Comparison of ENCODE assay signal across 3 worm cellular contexts in the genomic region with DNA sequence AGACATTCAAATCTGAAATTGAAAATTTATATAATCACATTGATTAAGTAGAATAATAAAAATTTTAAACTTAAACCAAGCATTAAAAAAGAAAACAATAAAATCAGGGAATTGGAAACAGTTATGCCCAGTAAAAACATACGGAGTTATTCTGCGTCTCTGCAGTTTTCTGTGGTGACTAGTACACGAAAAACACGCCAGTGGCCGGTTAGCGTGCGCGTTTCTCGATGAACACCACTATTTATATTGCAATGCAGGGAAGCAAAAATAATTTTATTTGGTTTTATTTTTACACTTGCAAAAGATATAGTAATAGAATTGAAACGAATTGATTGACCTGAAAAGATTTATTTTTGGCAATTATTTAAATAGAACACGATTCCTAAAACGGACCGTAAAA.
TF ChIP-seq lines count a peak whose summit lies in the region.

Gene sec-3, minus strand, starts transcription at position 21 of the 400 bp plus-strand sequence.

TF ChIP-seq in whole organism, L1 larva, 84 proteins besides CTCF, POLR2A, EP300 and RAD21 (continued from another document and continues in another):
- TF ChIP-seq aly-2 (tag; optimal IDR thresholded peaks at IDR 0.05; lab: Kevin White, UChicago) (peak; percentile 75), mdl-1 (tag; optimal IDR thresholded peaks at IDR 0.05; lab: Kevin White, UChicago) (peak in 1 of 2 experiments; percentile 76), lin-15B (tag; optimal IDR thresholded peaks at IDR 0.05; lab: Kevin White, UChicago) (no peak), lin-35 (GFP tag; optimal IDR thresholded peaks at IDR 0.05; lab: Kevin White, UChicago) (peak; percentile 74 to 89), C04F5.9 (tag; optimal IDR thresholded peaks at IDR 0.05; lab: Kevin White, UChicago) (peak; percentile 49), fos-1 (tag; optimal IDR thresholded peaks at IDR 0.05; lab: Kevin White, UChicago) (peak; percentile 79), nhr-85 (tag; lab: Kevin White, UChicago) (peak; percentile 88), nhr-20 (tag; optimal IDR thresholded peaks at IDR 0.05; lab: Kevin White, UChicago) (peak; percentile 91), mef-2 (tag; optimal IDR thresholded peaks at IDR 0.05; lab: Kevin White, UChicago) (no peak), F16B12.6 (tag; optimal IDR thresholded peaks at IDR 0.05; lab: Kevin White, UChicago) (peak; percentile 60), nhr-19 (GFP tag; conservative IDR thresholded peaks at IDR 0.05; lab: Robert Waterston, UW) (peak; percentile 86), fkh-10 (GFP tag; optimal IDR thresholded peaks at IDR 0.05; lab: Kevin White, UChicago) (peak; percentile 43), dpl-1 (GFP tag; optimal IDR thresholded peaks at IDR 0.05; lab: Kevin White, UChicago) (peak; percentile 67 to 82 (median 80)), zag-1 (tag; optimal IDR thresholded peaks at IDR 0.05; lab: Kevin White, UChicago) (no peak), nhr-90 (tag; optimal IDR thresholded peaks at IDR 0.05; lab: Kevin White, UChicago; ENCODE audit: poor library complexity) (peak; percentile 94), lin-13 (GFP tag; optimal IDR thresholded peaks at IDR 0.05; lab: Kevin White, UChicago) (peak; percentile 80), jun-1 (tag; optimal IDR thresholded peaks at IDR 0.05; lab: Kevin White, UChicago) (peak; percentile 41), elt-2 (tag; optimal IDR thresholded peaks at IDR 0.05; lab: Kevin White, UChicago) (peak; percentile 85), lin-14 (GFP tag; optimal IDR thresholded peaks at IDR 0.05; lab: Kevin White, UChicago) (peak; percentile 96), unc-30 (tag; optimal IDR thresholded peaks at IDR 0.05; lab: Kevin White, UChicago) (no peak), ztf-11 (tag; optimal IDR thresholded peaks at IDR 0.05; lab: Kevin White, UChicago) (peak in 1 of 2 experiments; percentile 51), pag-3 (tag; optimal IDR thresholded peaks at IDR 0.05; lab: Kevin White, UChicago; ENCODE audit: borderline replicate concordance, insufficient read depth) (no peak), egl-13 (tag; optimal IDR thresholded peaks at IDR 0.05; lab: Kevin White, UChicago) (peak; percentile 74), nhr-76 (tag; optimal IDR thresholded peaks at IDR 0.05; lab: Kevin White, UChicago) (peak; percentile 16), efl-3 (GFP tag; optimal IDR thresholded peaks at IDR 0.05; lab: Kevin White, UChicago) (no peak), unc-86 (tag; optimal IDR thresholded peaks at IDR 0.05; lab: Kevin White, UChicago) (peak; percentile 81), pax-3 (tag; optimal IDR thresholded peaks at IDR 0.05; lab: Kevin White, UChicago) (peak; percentile 62), ets-5 (GFP tag; IDR thresholded peaks at IDR 0.05; lab: Robert Waterston, UW) (no peak), C16A3.4 (tag; optimal IDR thresholded peaks at IDR 0.05; lab: Kevin White, UChicago) (peak; percentile 91), snpc-4 (tag; optimal IDR thresholded peaks at IDR 0.05; lab: Kevin White, UChicago) (peak; percentile 83), nhr-84 (tag; optimal IDR thresholded peaks at IDR 0.05; lab: Kevin White, UChicago) (no peak), sox-4 (tag; optimal IDR thresholded peaks at IDR 0.05; lab: Kevin White, UChicago) (peak; percentile 15), mep-1 (tag; optimal IDR thresholded peaks at IDR 0.05; lab: Kevin White, UChicago) (peak; percentile 96), blmp-1 (tag; optimal IDR thresholded peaks at IDR 0.05; lab: Kevin White, UChicago) (peak; percentile 77), ces-1 (GFP tag; optimal IDR thresholded peaks at IDR 0.05; lab: Kevin White, UChicago) (no peak), hlh-17 (GFP tag; optimal IDR thresholded peaks at IDR 0.05; lab: Kevin White, UChicago; ENCODE audit: borderline replicate concordance) (no peak), lir-3 (tag; optimal IDR thresholded peaks at IDR 0.05; lab: Kevin White, UChicago; ENCODE audit: poor library complexity) (peak; percentile 62), fkh-8 (tag; optimal IDR thresholded peaks at IDR 0.05; lab: Kevin White, UChicago) (peak; percentile 67), vab-15 (tag; optimal IDR thresholded peaks at IDR 0.05; lab: Kevin White, UChicago) (no peak), unc-62 (GFP tag; optimal IDR thresholded peaks at IDR 0.05; lab: Kevin White, UChicago) (no peak), dsc-1 (tag; optimal IDR thresholded peaks at IDR 0.05; lab: Kevin White, UChicago) (peak; percentile 92)

TF ChIP-seq in whole organism, L3 larva, 47 proteins besides CTCF, POLR2A, EP300 and RAD21 (continued from another document):
- TF ChIP-seq sea-2 (GFP tag; optimal IDR thresholded peaks at IDR 0.05; lab: Kevin White, UChicago) (no peak), lsy-12 (tag; optimal IDR thresholded peaks at IDR 0.05; lab: Kevin White, UChicago) (peak; percentile 71), lin-15B (tag; optimal IDR thresholded peaks at IDR 0.05; lab: Kevin White, UChicago) (peak; percentile 61), nhr-77 (tag; optimal IDR thresholded peaks at IDR 0.05; lab: Kevin White, UChicago) (peak; percentile 58), nhr-11 (tag; optimal IDR thresholded peaks at IDR 0.05; lab: Kevin White, UChicago) (no peak), pha-4 (tag; optimal IDR thresholded peaks at IDR 0.05; lab: Kevin White, UChicago) (peak; percentile 97), nfya-1 (tag; optimal IDR thresholded peaks at IDR 0.05; lab: Kevin White, UChicago; ENCODE audit: insufficient read depth) (peak; percentile 85), tbx-2 (tag; optimal IDR thresholded peaks at IDR 0.05; lab: Kevin White, UChicago) (peak; percentile 72), elt-1 (tag; optimal IDR thresholded peaks at IDR 0.05; lab: Kevin White, UChicago) (no peak), skn-1 (tag; optimal IDR thresholded peaks at IDR 0.05; lab: Kevin White, UChicago) (peak; percentile 64), ama-1 (optimal IDR thresholded peaks at IDR 0.05; lab: Kevin White, UChicago) (peak; percentile 59), fkh-10 (GFP tag; optimal IDR thresholded peaks at IDR 0.05; lab: Kevin White, UChicago) (no peak), eor-1 (tag; optimal IDR thresholded peaks at IDR 0.05; lab: Kevin White, UChicago) (no peak), aly-2 (tag; optimal IDR thresholded peaks at IDR 0.05; lab: Kevin White, UChicago) (peak; percentile 23), nhr-23 (tag; optimal IDR thresholded peaks at IDR 0.05; lab: Kevin White, UChicago) (peak; percentile 92), ztf-11 (tag; optimal IDR thresholded peaks at IDR 0.05; lab: Kevin White, UChicago) (no peak), ZK546.5 (tag; optimal IDR thresholded peaks at IDR 0.05; lab: Kevin White, UChicago) (no peak), jun-1 (tag; optimal IDR thresholded peaks at IDR 0.05; lab: Kevin White, UChicago) (peak; percentile 76), hmg-11 (tag; optimal IDR thresholded peaks at IDR 0.05; lab: Kevin White, UChicago) (peak; percentile 89), mml-1 (tag; optimal IDR thresholded peaks at IDR 0.05; lab: Kevin White, UChicago) (no peak), R02D3.7 (tag; optimal IDR thresholded peaks at IDR 0.05; lab: Kevin White, UChicago) (peak; percentile 64), unc-62 (GFP tag; optimal IDR thresholded peaks at IDR 0.05; lab: Kevin White, UChicago) (peak; percentile 4), nhr-43 (tag; optimal IDR thresholded peaks at IDR 0.05; lab: Kevin White, UChicago; ENCODE audit: poor library complexity, severe bottlenecking) (peak; percentile 84)

TF ChIP-seq in whole organism, young adult, 124 proteins besides CTCF, POLR2A, EP300 and RAD21 (continued from another document):
- TF ChIP-seq ceh-27 (GFP tag; optimal IDR thresholded peaks at IDR 0.05; lab: Kevin White, UChicago) (peak; percentile 21), let-607 (tag; optimal IDR thresholded peaks at IDR 0.05; lab: Kevin White, UChicago) (peak; percentile 10 to 42), ztf-26 (tag; optimal IDR thresholded peaks at IDR 0.05; lab: Kevin White, UChicago) (peak; percentile 36), madf-10 (tag; optimal IDR thresholded peaks at IDR 0.05; lab: Kevin White, UChicago) (peak; percentile 52), pbrm-1 (GFP tag; IDR thresholded peaks at IDR 0.05; lab: Robert Waterston, UW) (peak; percentile 81), F33H1.4 (GFP tag; IDR thresholded peaks at IDR 0.05; lab: Robert Waterston, UW) (no peak), tlf-1 (GFP tag; optimal IDR thresholded peaks at IDR 0.05; lab: Kevin White, UChicago) (peak; percentile 53), T26A5.8 (tag; optimal IDR thresholded peaks at IDR 0.05; lab: Kevin White, UChicago) (no peak), mxl-1 (tag; optimal IDR thresholded peaks at IDR 0.05; lab: Kevin White, UChicago) (no peak), pha-4 (tag; optimal IDR thresholded peaks at IDR 0.05; lab: Kevin White, UChicago) (peak; percentile 69), Y53G8AR.9 (GFP tag; conservative IDR thresholded peaks at IDR 0.05; lab: Robert Waterston, UW) (peak; percentile 79; the same call in 1 of the 2 replicates), F37B4.10 (GFP tag; IDR thresholded peaks at IDR 0.05; lab: Robert Waterston, UW) (no peak), ztf-22 (GFP tag; optimal IDR thresholded peaks at IDR 0.05; lab: Kevin White, UChicago) (peak; percentile 3), K12H6.12 (tag; optimal IDR thresholded peaks at IDR 0.05; lab: Kevin White, UChicago) (peak; percentile 79), unc-130 (GFP tag; optimal IDR thresholded peaks at IDR 0.05; lab: Kevin White, UChicago) (no peak), nhr-80 (tag; optimal IDR thresholded peaks at IDR 0.05; lab: Kevin White, UChicago) (peak; percentile 93), Y67H2A.10 (GFP tag; conservative IDR thresholded peaks at IDR 0.05; lab: Robert Waterston, UW) (no peak), xnd-1 (tag; optimal IDR thresholded peaks at IDR 0.05; lab: Kevin White, UChicago) (no peak), lin-35 (GFP tag; optimal IDR thresholded peaks at IDR 0.05; lab: Kevin White, UChicago) (peak in 1 of 3 experiments; percentile 85), snpc-3.4 (tag; optimal IDR thresholded peaks at IDR 0.05; lab: Kevin White, UChicago) (peak; percentile 9), cebp-1 (GFP tag; IDR thresholded peaks at IDR 0.05; lab: Robert Waterston, UW) (no peak), cebp-1 (tag; optimal IDR thresholded peaks at IDR 0.05; lab: Kevin White, UChicago) (peak; percentile 83), athp-1 (tag; optimal IDR thresholded peaks at IDR 0.05; lab: Kevin White, UChicago) (no peak), zim-3 (tag; optimal IDR thresholded peaks at IDR 0.05; lab: Kevin White, UChicago) (no peak), lir-1 (GFP tag; conservative IDR thresholded peaks at IDR 0.05; lab: Robert Waterston, UW) (peak; percentile 22; the same call in 1 of the 2 replicates), dpl-1 (GFP tag; optimal IDR thresholded peaks at IDR 0.05; lab: Kevin White, UChicago) (peak; percentile 14), F23B12.7 (tag; optimal IDR thresholded peaks at IDR 0.05; lab: Kevin White, UChicago; ENCODE audit: insufficient read depth) (peak; percentile 76), F49E8.2 (tag; optimal IDR thresholded peaks at IDR 0.05; lab: Kevin White, UChicago; ENCODE audit: insufficient read depth) (no peak), attf-5 (GFP tag; optimal IDR thresholded peaks at IDR 0.05; lab: Kevin White, UChicago) (peak; percentile 84), C06A6.2 (GFP tag; conservative IDR thresholded peaks at IDR 0.05; lab: Robert Waterston, UW) (peak; percentile 28; the same call in 1 of the 2 replicates), lin-54 (GFP tag; optimal IDR thresholded peaks at IDR 0.05; lab: Kevin White, UChicago) (peak; percentile 61)
